Worm (Caenorhabditis elegans) whole organism, L4 larva: ENCODE data around the gene T15B7.8.

Experiments
- R02D3.7 ChIP-seq: fragments of 150-350 bp; sonication (generic microtip); optimal IDR thresholded peaks from 3 replicates; lab custom pipeline; 2014; ENCODE audit warnings: missing biosample characterization, missing genetic modification characterization
- T20F7.1 ChIP-seq: fragments of 200-800 bp; sonication (Bioruptor generic); optimal IDR thresholded peaks from 2 replicates; lab custom pipeline; 2018; ENCODE audit warnings: mild to moderate bottlenecking, missing genetic modification characterization, missing compliant biosample characterization
- Y48G9A.11 ChIP-seq: fragments of 200-800 bp; sonication (Bioruptor generic); IDR thresholded peaks from 2 replicates; pipeline ENCODE4 v1.3.6; 2022; ENCODE audit warnings: missing genetic modification reagents, missing genetic modification characterization, missing compliant biosample characterization
- ZK546.5 ChIP-seq, 2 experiments: sonication (generic microtip); optimal IDR thresholded peaks; 2 replicates each; lab custom pipeline; 2017; ENCODE audit warnings: missing biosample characterization in 2 of 2, missing genetic modification characterization in 2 of 2
- aha-1 ChIP-seq: fragments of 150-350 bp; peaks from one replicate; lab custom pipeline; 2014; ENCODE audit warnings: missing biosample characterization, missing genetic modification characterization
- ama-1 ChIP-seq: fragments of 150-350 bp; optimal IDR thresholded peaks from 2 replicates; lab custom pipeline; 2014; ENCODE audit warnings: inconsistent platforms, mixed read lengths
- attf-4 ChIP-seq: sonication (generic microtip); optimal IDR thresholded peaks from 3 replicates; lab custom pipeline; 2017; ENCODE audit warnings: missing biosample characterization, missing genetic modification characterization
- ceh-20 ChIP-seq: fragments of 200-800 bp; sonication (Bioruptor generic); IDR thresholded peaks from 2 replicates; pipeline ENCODE4 v1.3.6; 2022; ENCODE audit warnings: missing genetic modification reagents, missing genetic modification characterization, missing compliant biosample characterization
- ceh-28 ChIP-seq: fragments of 150-350 bp; optimal IDR thresholded peaks from 2 replicates; lab custom pipeline; 2014; ENCODE audit warnings: missing biosample characterization, missing genetic modification reagents, missing genetic modification characterization
- ceh-32 ChIP-seq: sonication (generic microtip); optimal IDR thresholded peaks from 2 replicates; lab custom pipeline; 2016; ENCODE audit warnings: mild to moderate bottlenecking, missing genetic modification characterization, missing compliant biosample characterization; ENCODE audit not compliant: poor library complexity
- ces-1 ChIP-seq: fragments of 150-350 bp; sonication (generic microtip); optimal IDR thresholded peaks from 4 replicates; lab custom pipeline; 2014; ENCODE audit warnings: missing biosample characterization, missing genetic modification reagents, missing genetic modification characterization
- daf-12 ChIP-seq: fragments of 150-350 bp; optimal IDR thresholded peaks from 2 replicates; lab custom pipeline; 2014; ENCODE audit warnings: missing biosample characterization, missing genetic modification reagents, missing genetic modification characterization
- daf-16 ChIP-seq, 3 experiments: sonication (generic microtip); optimal IDR thresholded peaks; 2 replicates each; lab custom pipeline; 2016 to 2017; ENCODE audit warnings: missing genetic modification characterization in 3 of 3, missing genetic modification reagents in 3 of 3, mild to moderate bottlenecking in 2 of 3, missing compliant biosample characterization in 2 of 3, missing biosample characterization in 1 of 3, moderate library complexity in 1 of 3
- daf-19 ChIP-seq: fragments of 200-800 bp; sonication (Bioruptor generic); conservative IDR thresholded peaks from 2 replicates; pipeline ENCODE4 v1.3.6; 2022; ENCODE audit warnings: missing genetic modification characterization, missing compliant biosample characterization
- dpl-1 ChIP-seq: fragments of 150-350 bp; optimal IDR thresholded peaks from 2 replicates; lab custom pipeline; 2014; ENCODE audit warnings: missing biosample characterization, missing genetic modification reagents, missing genetic modification characterization
- egl-27 ChIP-seq: sonication (generic microtip); optimal IDR thresholded peaks from 3 replicates; lab custom pipeline; 2017; ENCODE audit warnings: missing biosample characterization, missing genetic modification reagents, missing genetic modification characterization
- fos-1 ChIP-seq: fragments of 150-350 bp; optimal IDR thresholded peaks from 2 replicates; lab custom pipeline; 2014; ENCODE audit warnings: missing biosample characterization, missing genetic modification characterization
- hlh-11 ChIP-seq: fragments of 200-800 bp; sonication (Bioruptor generic); optimal IDR thresholded peaks from 2 replicates; lab custom pipeline; 2018; ENCODE audit warnings: mild to moderate bottlenecking, missing genetic modification characterization, missing compliant biosample characterization
- hmg-1.1 ChIP-seq: fragments of 200-800 bp; sonication (Bioruptor generic); IDR thresholded peaks from 2 replicates; pipeline ENCODE4 v1.3.6; 2022; ENCODE audit warnings: missing genetic modification reagents, missing genetic modification characterization, missing compliant biosample characterization
- jun-1 ChIP-seq: fragments of 150-350 bp; optimal IDR thresholded peaks from 2 replicates; lab custom pipeline; 2014; ENCODE audit warnings: missing biosample characterization, missing genetic modification reagents, missing genetic modification characterization
- lin-38 ChIP-seq: fragments of 200-800 bp; sonication (Bioruptor generic); IDR thresholded peaks from 2 replicates; pipeline ENCODE4 v1.3.6; 2022; ENCODE audit warnings: missing genetic modification reagents, missing genetic modification characterization, missing compliant biosample characterization
- madf-9 ChIP-seq: fragments of 200-800 bp; sonication (Bioruptor generic); conservative IDR thresholded peaks from 2 replicates; pipeline ENCODE4 v1.3.6; 2022; ENCODE audit warnings: missing genetic modification reagents, missing genetic modification characterization, missing compliant biosample characterization
- mep-1 ChIP-seq: fragments of 150-350 bp; sonication (generic microtip); optimal IDR thresholded peaks from 3 replicates; lab custom pipeline; 2014; ENCODE audit warnings: missing biosample characterization, missing genetic modification characterization
- mes-2 ChIP-seq: sonication (generic microtip); optimal IDR thresholded peaks from 2 replicates; lab custom pipeline; 2016; ENCODE audit warnings: missing genotype, mild to moderate bottlenecking, missing genetic modification characterization, missing compliant biosample characterization; ENCODE audit not compliant: poor library complexity, severe bottlenecking
- mxl-3 ChIP-seq: fragments of 200-800 bp; sonication (Bioruptor generic); optimal IDR thresholded peaks from 2 replicates; lab custom pipeline; 2018; ENCODE audit warnings: mild to moderate bottlenecking, missing genetic modification characterization, missing compliant biosample characterization
- nhr-102 ChIP-seq: sonication (generic microtip); optimal IDR thresholded peaks from 2 replicates; lab custom pipeline; 2016; ENCODE audit warnings: mild to moderate bottlenecking, missing genetic modification characterization, moderate library complexity, missing compliant biosample characterization
- nhr-25 ChIP-seq: sonication (generic microtip); optimal IDR thresholded peaks from 2 replicates; lab custom pipeline; 2017; ENCODE audit warnings: missing genetic modification characterization, mild to moderate bottlenecking, missing compliant biosample characterization, antibody characterized with exemption, moderate library complexity, borderline replicate concordance; ENCODE audit not compliant: insufficient read depth
- nhr-41 ChIP-seq: fragments of 200-800 bp; sonication (Bioruptor generic); IDR thresholded peaks from 2 replicates; pipeline ENCODE4 v1.3.6; 2022; ENCODE audit warnings: missing genetic modification reagents, missing genetic modification characterization, missing compliant biosample characterization
- nhr-48 ChIP-seq: sonication (generic microtip); optimal IDR thresholded peaks from 2 replicates; lab custom pipeline; 2016; ENCODE audit warnings: mild to moderate bottlenecking, missing genetic modification characterization, missing compliant biosample characterization
- pqm-1 ChIP-seq: sonication (generic microtip); optimal IDR thresholded peaks from 2 replicates; lab custom pipeline; 2017; ENCODE audit warnings: missing biosample characterization, missing genetic modification characterization
- set-16 ChIP-seq: fragments of 200-800 bp; sonication (Bioruptor generic); IDR thresholded peaks from 2 replicates; pipeline ENCODE4 v1.3.6; 2022; ENCODE audit warnings: missing genetic modification reagents, missing genetic modification characterization, missing compliant biosample characterization
- snpc-1.2 ChIP-seq: fragments of 200-800 bp; sonication (Bioruptor generic); IDR thresholded peaks from 2 replicates; pipeline ENCODE4 v1.3.6; 2022; ENCODE audit warnings: missing genetic modification reagents, missing genetic modification characterization, missing compliant biosample characterization
- spr-3 ChIP-seq: fragments of 200-800 bp; sonication (Bioruptor generic); optimal IDR thresholded peaks from 2 replicates; lab custom pipeline; 2018; ENCODE audit warnings: mild to moderate bottlenecking, missing genetic modification characterization, missing compliant biosample characterization
- unc-130 ChIP-seq: sonication (generic microtip); optimal IDR thresholded peaks from 2 replicates; lab custom pipeline; 2016; ENCODE audit warnings: missing genetic modification reagents, missing genetic modification characterization, missing compliant biosample characterization
- unc-39 ChIP-seq: sonication (generic microtip); optimal IDR thresholded peaks from 2 replicates; lab custom pipeline; 2017; ENCODE audit warnings: missing biosample characterization, missing genetic modification characterization
- vab-7 ChIP-seq: fragments of 200-800 bp; sonication (Bioruptor generic); IDR thresholded peaks from 2 replicates; pipeline ENCODE4 v1.3.6; 2022; ENCODE audit warnings: missing genetic modification reagents, missing genetic modification characterization, missing compliant biosample characterization
- zfp-3 ChIP-seq: fragments of 200-800 bp; sonication (Bioruptor generic); conservative IDR thresholded peaks from 2 replicates; pipeline ENCODE4 v1.3.6; 2022; ENCODE audit warnings: missing genetic modification reagents, missing genetic modification characterization, missing compliant biosample characterization
- ztf-7 ChIP-seq: fragments of 150-350 bp; optimal IDR thresholded peaks from 2 replicates; lab custom pipeline; 2014; ENCODE audit warnings: missing biosample characterization, missing genetic modification characterization

Gene T15B7.8

ce11 chrV:6835242-6835641 lies 13.6 kb downstream of the T15B7.8 start, which contains the start of the genes T15B7.14 and col-143:
Gene T15B7.14, minus strand, starts transcription at chrV:6835342.
Gene col-143, plus strand, starts transcription at chrV:6835635.
- TF ChIP-seq daf-19 (no peak), daf-12 (tag; lab: Kevin White, UChicago) (no peak), zfp-3 (no peak), pqm-1 (tag; lab: Kevin White, UChicago) (no peak), fos-1 (tag; lab: Kevin White, UChicago) (no peak), unc-130 (GFP tag; lab: Kevin White, UChicago) (no peak), egl-27 (tag; lab: Kevin White, UChicago) (no peak), daf-16 (GFP tag; optimal IDR thresholded peaks at IDR 0.05; lab: Kevin White, UChicago) (no peak), daf-16 (tag; optimal IDR thresholded peaks at IDR 0.05; lab: Kevin White, UChicago) (no peak), nhr-102 (tag; lab: Kevin White, UChicago) (no peak)

- TF ChIP-seq mxl-3 (GFP tag; lab: Kevin White, UChicago) (no peak), snpc-1.2 (GFP tag; lab: Robert Waterston, UW) (no peak), nhr-41 (GFP tag; lab: Robert Waterston, UW) (no peak), vab-7 (GFP tag; lab: Robert Waterston, UW) (no peak), set-16 (peak; percentile 95), hlh-11 (no peak), daf-16 (GFP tag; optimal IDR thresholded peaks at IDR 0.05; lab: Kevin White, UChicago) (no peak), daf-16 (tag; optimal IDR thresholded peaks at IDR 0.05; lab: Kevin White, UChicago) (no peak), unc-39 (no peak), hmg-1.1 (no peak)
Observed at ce11 chrV:6836036-6836435, 14.4 kb downstream of the T15B7.8 start.

- TF ChIP-seq jun-1 (tag; lab: Kevin White, UChicago): no peak
- TF ChIP-seq T20F7.1 (GFP tag; lab: Kevin White, UChicago): peak; percentile 94
- TF ChIP-seq ces-1 (GFP tag; lab: Kevin White, UChicago): no peak
- no peak for TF ChIP-seq vab-7 (GFP tag; lab: Robert Waterston, UW)
- peak; percentile 77 for TF ChIP-seq dpl-1
- TF ChIP-seq Y48G9A.11 (GFP tag; lab: Robert Waterston, UW): peak; percentile 92
- TF ChIP-seq ZK546.5 (tag; optimal IDR thresholded peaks at IDR 0.05; lab: Kevin White, UChicago): no peak
- TF ChIP-seq aha-1: no peak
- TF ChIP-seq attf-4 (tag; lab: Kevin White, UChicago): no peak
- no peak for TF ChIP-seq ceh-20 (GFP tag; lab: Robert Waterston, UW)
- no peak for TF ChIP-seq unc-130 (GFP tag; lab: Kevin White, UChicago)
- peak; percentile 85 for TF ChIP-seq R02D3.7 (tag; lab: Kevin White, UChicago)
- no peak for TF ChIP-seq ama-1
- TF ChIP-seq ztf-7 (tag; lab: Kevin White, UChicago): no peak
- no peak for TF ChIP-seq ceh-28
- peak; percentile 58 for TF ChIP-seq mes-2 (tag; lab: Kevin White, UChicago)
- TF ChIP-seq lin-38: no peak
- TF ChIP-seq nhr-25 (tag; lab: Kevin White, UChicago): no peak
- no peak for TF ChIP-seq mep-1 (tag; lab: Kevin White, UChicago)
- TF ChIP-seq hlh-11: no peak
- no peak for TF ChIP-seq ceh-32
- TF ChIP-seq madf-9 (GFP tag; lab: Robert Waterston, UW): no peak
- no peak for TF ChIP-seq zfp-3
- TF ChIP-seq spr-3 (GFP tag; lab: Kevin White, UChicago): no peak
- TF ChIP-seq nhr-48 (tag; lab: Kevin White, UChicago): no peak
- TF ChIP-seq, all 104 proteins: peak for 5
Observed at ce11 chrV:6838599-6838998, 17.0 kb downstream of the T15B7.8 start, which contains the start of gene T15B7.15. Gene T15B7.15, minus strand, starts transcription at chrV:6838665.
